Worm (Caenorhabditis elegans): ENCODE results near the gene F14F8.9.

DNA sequence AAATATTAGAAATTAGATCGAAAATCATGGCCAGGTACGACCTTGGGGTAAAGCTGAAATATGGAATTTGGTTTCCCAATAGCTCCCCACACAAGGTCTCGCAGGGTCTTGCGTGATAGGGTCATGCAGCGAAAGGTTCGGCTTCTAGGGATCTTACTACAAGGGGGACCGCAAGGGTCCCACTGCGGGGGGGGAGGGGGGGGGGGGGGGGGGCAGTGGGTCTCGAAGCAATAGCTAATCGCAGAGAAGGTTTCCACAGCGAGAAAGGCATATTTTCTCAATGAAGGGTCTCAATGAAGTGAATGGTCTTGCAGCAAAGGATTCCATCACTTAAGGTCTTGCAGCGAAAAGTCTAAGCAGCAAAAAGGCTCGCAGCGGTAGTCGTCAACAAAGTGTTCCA is 24.6 kb upstream of the F14F8.9 start:
- TF ChIP-seq nhr-76 (tag; optimal IDR thresholded peaks at IDR 0.05) = no peak
- no peak for TF ChIP-seq nhr-12 (tag; optimal IDR thresholded peaks at IDR 0.05)
- no peak for TF ChIP-seq skn-1 (tag; optimal IDR thresholded peaks at IDR 0.05)
- TF ChIP-seq elt-1 (tag; optimal IDR thresholded peaks at IDR 0.05) = no peak

Data from whole organism, L3 larva.